Fruit fly (Drosophila melanogaster): ENCODE results near the gene Sugb.
A peak's percentile ranks its signal among the peaks of the same experiment; 100 is the strongest.

Gene Sugb

DNA sequence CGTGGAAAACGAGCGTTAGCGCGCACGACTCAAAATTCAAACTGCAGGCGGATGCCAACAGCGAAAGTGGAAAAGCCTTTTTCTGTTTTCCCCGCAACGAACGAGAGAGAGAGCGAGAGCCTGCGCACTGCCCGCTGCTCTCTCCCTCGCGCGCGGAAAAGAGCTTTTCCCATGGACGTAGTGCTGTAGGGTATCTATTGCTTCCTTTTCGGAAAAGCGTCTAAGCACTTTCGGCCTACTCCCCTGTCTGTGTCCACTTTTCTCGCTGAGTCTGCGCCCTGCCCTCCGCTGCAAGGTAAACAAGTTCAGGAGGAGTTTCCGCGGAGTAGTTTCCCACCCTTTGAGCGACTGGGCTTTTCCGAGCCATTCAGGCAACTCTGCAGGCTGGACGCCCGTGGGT is 3.5 kb upstream of the Sugb start, which contains the start of gene CG32085 (continued):
- TF ChIP-seq CG7786 (GFP tag; optimal IDR thresholded peaks at IDR 0.05) (peak; percentile 62), C15 (GFP tag; IDR thresholded peaks at IDR 0.05) (0 out of 3 replicates have a peak, but pooled peaks have one; percentile 37), p53 (GFP tag; optimal IDR thresholded peaks at IDR 0.05) (peak; percentile 6), CG3407 (GFP tag; optimal IDR thresholded peaks at IDR 0.05) (no peak), Sry-δ (GFP tag; optimal IDR thresholded peaks at IDR 0.05) (peak; percentile 6), Hand (GFP tag; optimal IDR thresholded peaks at IDR 0.05) (peak; percentile 62), CG5245 (GFP tag; optimal IDR thresholded peaks at IDR 0.05) (peak; percentile 69), Myb (GFP tag; optimal IDR thresholded peaks at IDR 0.05) (peak; percentile 53), CG15269 (tag; optimal IDR thresholded peaks at IDR 0.05) (peak; percentile 42), D19A (tag; optimal IDR thresholded peaks at IDR 0.05) (peak; percentile 19), Six4 (GFP tag; optimal IDR thresholded peaks at IDR 0.05) (peak; percentile 25), Dll (GFP tag; IDR thresholded peaks at IDR 0.05; ENCODE audit: partially characterized antibody) (no peak), gt (GFP tag; IDR thresholded peaks at IDR 0.05) (no peak), MTF-1 (GFP tag; optimal IDR thresholded peaks at IDR 0.05; ENCODE audit: borderline replicate concordance) (no peak), CG12769 (tag; optimal IDR thresholded peaks at IDR 0.05) (peak; percentile 83), CG17186 (GFP tag; optimal IDR thresholded peaks at IDR 0.05) (no peak), CG10979 (tag; optimal IDR thresholded peaks at IDR 0.05) (peak; percentile 31), slou (GFP tag; optimal IDR thresholded peaks at IDR 0.05) (no peak), ERR (GFP tag; optimal IDR thresholded peaks at IDR 0.05) (peak; percentile 28), CG30020 (tag; optimal IDR thresholded peaks at IDR 0.05) (no peak), org-1 (GFP tag; optimal IDR thresholded peaks at IDR 0.05) (peak; percentile 23), CG11085 (GFP tag; IDR thresholded peaks at IDR 0.05) (no peak), Opbp (GFP tag; IDR thresholded peaks at IDR 0.05; ENCODE audit: partially characterized antibody) (no peak), ase (GFP tag; IDR thresholded peaks at IDR 0.05) (peak; percentile 38; the same call in 1 of the 3 replicates), CG10565 (GFP tag; optimal IDR thresholded peaks at IDR 0.05) (no peak), zfh1 (GFP tag; IDR thresholded peaks at IDR 0.05) (peak; percentile 67; the same call in 2 of the 3 replicates), gsb-n (tag; optimal IDR thresholded peaks at IDR 0.05) (no peak), shn (GFP tag; optimal IDR thresholded peaks at IDR 0.05) (peak; percentile 42), CG7987 (GFP tag; optimal IDR thresholded peaks at IDR 0.05) (peak; percentile 50), Ravus (GFP tag; IDR thresholded peaks at IDR 0.05) (no peak), CG16779 (GFP tag; IDR thresholded peaks at IDR 0.05) (peak; percentile 70; the same call in 1 of the 2 replicates), CG16863 (GFP tag; optimal IDR thresholded peaks at IDR 0.05) (peak; percentile 52), tna (GFP tag; IDR thresholded peaks at IDR 0.05; ENCODE audit: partially characterized antibody) (no peak), her (GFP tag; optimal IDR thresholded peaks at IDR 0.05) (peak; percentile 78), CG9215 (GFP tag; IDR thresholded peaks at IDR 0.05) (peak; percentile 48), schlank (tag; optimal IDR thresholded peaks at IDR 0.05) (peak; percentile 67), Spps (tag; optimal IDR thresholded peaks at IDR 0.05) (no peak), Hmx (GFP tag; optimal IDR thresholded peaks at IDR 0.05) (no peak), CG43689 (GFP tag; IDR thresholded peaks at IDR 0.05) (no peak), cad (GFP tag; optimal IDR thresholded peaks at IDR 0.05) (no peak), luna (GFP tag; optimal IDR thresholded peaks at IDR 0.05) (no peak), stc (GFP tag; IDR thresholded peaks at IDR 0.05) (peak; percentile 53; the same call in 1 of the 2 replicates), CG15011 (GFP tag; optimal IDR thresholded peaks at IDR 0.05) (no peak), CG7372 (GFP tag; IDR thresholded peaks at IDR 0.05) (peak; percentile 37; the same call in 1 of the 2 replicates), Atf6 (GFP tag; IDR thresholded peaks at IDR 0.05) (peak; percentile 66), Sox102F (GFP tag; optimal IDR thresholded peaks at IDR 0.05) (no peak), Meics (GFP tag; optimal IDR thresholded peaks at IDR 0.05) (peak; percentile 76), CG11696 (GFP tag; IDR thresholded peaks at IDR 0.05) (no peak), E2f2 (GFP tag; IDR thresholded peaks at IDR 0.05) (peak; percentile 47), NK7.1 (GFP tag; optimal IDR thresholded peaks at IDR 0.05) (peak; percentile 62), dysf (GFP tag; IDR thresholded peaks at IDR 0.05) (peak; percentile 82), al (GFP tag; IDR thresholded peaks at IDR 0.05) (peak; percentile 64)

Measured in whole organism, embryonic.